Worm (Caenorhabditis elegans): ENCODE data around the gene cyp-42A1.

DNA sequence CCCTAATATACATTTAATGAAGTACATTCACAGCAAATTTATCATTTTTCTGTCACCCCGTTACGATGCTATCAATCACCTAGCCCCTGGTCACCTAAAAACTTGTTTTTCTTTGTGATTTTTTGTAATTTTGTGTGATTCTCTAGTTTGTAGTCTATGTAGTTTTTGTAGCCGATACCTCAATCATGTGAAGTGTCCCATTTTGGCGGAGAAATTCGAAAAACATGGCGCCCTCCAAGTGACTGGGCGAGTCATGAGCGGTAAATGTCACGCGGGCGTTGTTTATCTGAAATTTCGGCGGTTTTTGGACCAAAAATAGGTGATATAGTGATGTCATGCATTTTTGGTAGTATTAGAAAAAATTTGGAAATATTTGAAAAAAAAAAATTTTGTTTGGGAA lies 18.9 kb downstream of the cyp-42A1 start:
- TF ChIP-seq fos-1 (tag; optimal IDR thresholded peaks at IDR 0.05) = no peak
- TF ChIP-seq egl-27 (tag; optimal IDR thresholded peaks at IDR 0.05) = no peak
- TF ChIP-seq ztf-11 (tag; optimal IDR thresholded peaks at IDR 0.05) = no peak
- TF ChIP-seq ceh-28 (tag; optimal IDR thresholded peaks at IDR 0.05) = no peak
- TF ChIP-seq hmg-11 (tag; optimal IDR thresholded peaks at IDR 0.05) = no peak

Measured in whole organism, L3 larva.